Fruit fly (Drosophila melanogaster): ENCODE results near the gene CG8036.

dm6 chr3R:8667568-8667967 is at the start of gene CG8036:
- no peak for TF ChIP-seq Lpt (GFP tag; optimal IDR thresholded peaks at IDR 0.05)
- no peak for TF ChIP-seq Sox102F (GFP tag; optimal IDR thresholded peaks at IDR 0.05)
- no peak for TF ChIP-seq OdsH (GFP tag; optimal IDR thresholded peaks at IDR 0.05)
- no peak for TF ChIP-seq lz (GFP tag; optimal IDR thresholded peaks at IDR 0.05)
- TF ChIP-seq pdm3 (GFP tag; optimal IDR thresholded peaks at IDR 0.05) = no peak
- TF ChIP-seq Gug (GFP tag; IDR thresholded peaks at IDR 0.05) = no peak
- TF ChIP-seq Ets21C (GFP tag; optimal IDR thresholded peaks at IDR 0.05) = no peak
- TF ChIP-seq CG3919 (GFP tag; optimal IDR thresholded peaks at IDR 0.05) = no peak
- TF ChIP-seq achi (GFP tag; optimal IDR thresholded peaks at IDR 0.05) = no peak
- TF ChIP-seq CG32006 (GFP tag; optimal IDR thresholded peaks at IDR 0.05) = no peak
- no peak for TF ChIP-seq esn (GFP tag; optimal IDR thresholded peaks at IDR 0.05)
- TF ChIP-seq CG6808 (GFP tag; optimal IDR thresholded peaks at IDR 0.05) = no peak
